Fruit fly (Drosophila melanogaster) whole organism, embryonic: Measurements from ENCODE around the gene GstD8.
A peak's percentile ranks its signal among the peaks of the same experiment; 100 is the strongest.

Source experiments
- C15 ChIP-seq: fragments of 200-800 bp; sonication (Bioruptor generic); IDR thresholded peaks from 3 replicates; pipeline ENCODE4 v1.3.6; 2022; ENCODE audit warnings: missing biosample characterization, missing genetic modification characterization
- CG10431 ChIP-seq: fragments of 200-800 bp; sonication (Bioruptor generic); optimal IDR thresholded peaks from 3 replicates; lab custom pipeline; 2018; ENCODE audit warnings: missing biosample characterization, mild to moderate bottlenecking, missing genetic modification characterization
- CG10565 ChIP-seq: fragments of 200-800 bp; sonication (Bioruptor generic); optimal IDR thresholded peaks from 3 replicates; lab custom pipeline; 2016; ENCODE audit warnings: missing biosample characterization, mild to moderate bottlenecking, missing genetic modification characterization
- CG11398 ChIP-seq: fragments of 200-800 bp; sonication (Bioruptor generic); optimal IDR thresholded peaks from 2 replicates; lab custom pipeline; 2016; ENCODE audit warnings: missing biosample characterization, missing genetic modification characterization
- CG11456 ChIP-seq: fragments of 200-800 bp; sonication (Bioruptor generic); IDR thresholded peaks from 3 replicates; pipeline ENCODE4 v1.3.6; 2022; ENCODE audit warnings: missing biosample characterization, missing genetic modification characterization
- CG11560 ChIP-seq: fragments of 200-800 bp; sonication (Bioruptor generic); IDR thresholded peaks from 3 replicates; pipeline ENCODE4 v1.3.6; 2022; ENCODE audit warnings: missing biosample characterization, missing genetic modification characterization
- CG13287 ChIP-seq: fragments of 200-800 bp; sonication (Bioruptor generic); IDR thresholded peaks from 2 replicates; pipeline ENCODE4 v1.3.6; 2022; ENCODE audit warnings: missing biosample characterization, missing genetic modification characterization; ENCODE audit not compliant: partially characterized antibody
- CG13894 ChIP-seq: fragments of 200-800 bp; sonication (Bioruptor generic); optimal IDR thresholded peaks from 3 replicates; lab custom pipeline; 2018; ENCODE audit warnings: missing biosample characterization, mild to moderate bottlenecking, missing genetic modification characterization, moderate library complexity
- CG14014 ChIP-seq: fragments of 200-800 bp; sonication (Bioruptor generic); IDR thresholded peaks from 2 replicates; pipeline ENCODE4 v1.3.6; 2022; ENCODE audit warnings: missing biosample characterization, missing genetic modification characterization
- CG17186 ChIP-seq: fragments of 200-800 bp; sonication (Bioruptor generic); optimal IDR thresholded peaks from 3 replicates; lab custom pipeline; 2017; ENCODE audit warnings: missing biosample characterization, missing genetic modification reagents, missing genetic modification characterization
- CG17361 ChIP-seq: fragments of 200-800 bp; sonication (Bioruptor generic); IDR thresholded peaks from 3 replicates; pipeline ENCODE4 v1.3.6; 2022; ENCODE audit warnings: missing biosample characterization, missing genetic modification characterization
- CG17568 ChIP-seq: fragments of 200-800 bp; sonication (Bioruptor generic); optimal IDR thresholded peaks from 2 replicates; lab custom pipeline; 2018; ENCODE audit warnings: missing biosample characterization, mild to moderate bottlenecking, missing genetic modification characterization, moderate library complexity
- CG2875 ChIP-seq: fragments of 200-800 bp; sonication (Bioruptor generic); optimal IDR thresholded peaks from 2 replicates; lab custom pipeline; 2017; ENCODE audit warnings: missing biosample characterization, mild to moderate bottlenecking, missing genetic modification characterization, missing genetic modification reagents
- CG30431 ChIP-seq: fragments of 200-800 bp; sonication (Bioruptor generic); optimal IDR thresholded peaks from 2 replicates; lab custom pipeline; 2017; ENCODE audit warnings: missing biosample characterization, missing genetic modification characterization
- CG32532 ChIP-seq: fragments of 200-800 bp; sonication (Bioruptor generic); IDR thresholded peaks from 2 replicates; pipeline ENCODE4 v1.3.6; 2022; ENCODE audit warnings: missing biosample characterization, missing genetic modification characterization
- CG4820 ChIP-seq: fragments of 200-800 bp; sonication (Bioruptor generic); optimal IDR thresholded peaks from 3 replicates; lab custom pipeline; 2016; ENCODE audit warnings: missing biosample characterization, missing genetic modification characterization
- CG4854 ChIP-seq: fragments of 200-800 bp; sonication (Bioruptor generic); optimal IDR thresholded peaks from 2 replicates; lab custom pipeline; 2016; ENCODE audit warnings: missing biosample characterization, missing genetic modification characterization, inconsistent platforms
- CG7357 ChIP-seq: fragments of 200-800 bp; sonication (Bioruptor generic); IDR thresholded peaks from 3 replicates; pipeline ENCODE4 v1.3.6; 2022; ENCODE audit warnings: missing biosample characterization, missing genetic modification characterization
- CG9609 ChIP-seq: fragments of 200-800 bp; sonication (Bioruptor generic); optimal IDR thresholded peaks from 3 replicates; lab custom pipeline; 2016; ENCODE audit warnings: missing biosample characterization, missing genetic modification characterization
- CG9727 ChIP-seq: fragments of 200-800 bp; sonication (Bioruptor generic); optimal IDR thresholded peaks from 3 replicates; lab custom pipeline; 2017; ENCODE audit warnings: missing biosample characterization, mild to moderate bottlenecking, missing genetic modification characterization
- CkIIα-i1 ChIP-seq: fragments of 200-800 bp; sonication (Bioruptor generic); IDR thresholded peaks from 2 replicates; pipeline ENCODE4 v1.3.6; 2022; ENCODE audit warnings: missing biosample characterization, missing genetic modification characterization
- D ChIP-seq, 2 experiments: fragments of 200-800 bp in 1 of 2; fragments of >200 bp in 1 of 2; sonication (Bioruptor generic) in 1 of 2; optimal IDR thresholded peaks; 2 replicates in 1 of 2; 3 replicates in 1 of 2; lab custom pipeline; 2017; ENCODE audit warnings: mild to moderate bottlenecking in 1 of 2, missing biosample characterization in 1 of 2, missing genetic modification characterization in 1 of 2, missing genetic modification reagents in 1 of 2
- E2f2 ChIP-seq: fragments of 200-800 bp; sonication (Bioruptor generic); IDR thresholded peaks from 2 replicates; pipeline ENCODE4 v1.3.6; 2022; ENCODE audit warnings: missing biosample characterization, missing genetic modification characterization
- H15 ChIP-seq: fragments of 200-800 bp; sonication (Bioruptor generic); IDR thresholded peaks from 3 replicates; pipeline ENCODE4 v1.3.6; 2022; ENCODE audit warnings: missing biosample characterization, missing genetic modification characterization
- HLH4C ChIP-seq: fragments of 200-800 bp; sonication (Bioruptor generic); IDR thresholded peaks from 3 replicates; pipeline ENCODE4 v1.3.6; 2022; ENCODE audit warnings: missing biosample characterization, missing genetic modification characterization; ENCODE audit not compliant: partially characterized antibody
- Hmr ChIP-seq: fragments of 200-800 bp; sonication (Bioruptor generic); optimal IDR thresholded peaks from 3 replicates; lab custom pipeline; 2017; ENCODE audit warnings: mild to moderate bottlenecking, missing biosample characterization, missing genetic modification reagents, missing genetic modification characterization
- Hr78 ChIP-seq, 2 experiments: fragments of 200-800 bp in 1 of 2; fragments of >200 bp in 1 of 2; sonication (Bioruptor generic) in 1 of 2; optimal IDR thresholded peaks; 2 replicates each; lab custom pipeline; 2017 to 2019; ENCODE audit warnings: missing biosample characterization in 2 of 2, missing genetic modification characterization in 2 of 2, mild to moderate bottlenecking in 1 of 2, moderate library complexity in 1 of 2
- Hsf ChIP-seq: fragments of 200-800 bp; sonication (Bioruptor generic); optimal IDR thresholded peaks from 3 replicates; lab custom pipeline; 2016; ENCODE audit warnings: missing biosample characterization, missing genetic modification characterization
- Lhr ChIP-seq: fragments of 200-800 bp; sonication (Bioruptor generic); optimal IDR thresholded peaks from 3 replicates; lab custom pipeline; 2017; ENCODE audit warnings: mild to moderate bottlenecking, missing biosample characterization, missing genetic modification reagents, missing genetic modification characterization
- MESR4 ChIP-seq: fragments of 200-800 bp; sonication (Bioruptor generic); optimal IDR thresholded peaks from 2 replicates; lab custom pipeline; 2018; ENCODE audit warnings: missing biosample characterization, mild to moderate bottlenecking, missing genetic modification characterization, moderate library complexity
- Mad ChIP-seq: fragments of 200-800 bp; sonication (Bioruptor generic); optimal IDR thresholded peaks from 2 replicates; lab custom pipeline; 2016; ENCODE audit warnings: missing biosample characterization, missing genetic modification characterization
- Rx ChIP-seq: fragments of 200-800 bp; sonication (Bioruptor generic); IDR thresholded peaks from 2 replicates; pipeline ENCODE4 v1.3.6; 2022; ENCODE audit warnings: missing biosample characterization, missing genetic modification characterization
- Six4 ChIP-seq: fragments of 200-800 bp; sonication (Bioruptor generic); optimal IDR thresholded peaks from 2 replicates; lab custom pipeline; 2016; ENCODE audit warnings: missing biosample characterization, missing genetic modification characterization
- ci ChIP-seq: fragments of 200-800 bp; sonication (Bioruptor generic); IDR thresholded peaks from 3 replicates; pipeline ENCODE4 v1.3.6; 2022; ENCODE audit warnings: missing biosample characterization, missing genetic modification characterization
- emc ChIP-seq: fragments of 200-800 bp; sonication (Bioruptor generic); optimal IDR thresholded peaks from 2 replicates; lab custom pipeline; 2016; ENCODE audit warnings: missing biosample characterization, missing genetic modification characterization
- ken ChIP-seq: fragments of 200-800 bp; sonication (Bioruptor generic); IDR thresholded peaks from 3 replicates; pipeline ENCODE4 v1.3.6; 2022; ENCODE audit warnings: missing biosample characterization, missing genetic modification characterization
- luna ChIP-seq: fragments of 200-800 bp; sonication (Bioruptor generic); optimal IDR thresholded peaks from 2 replicates; lab custom pipeline; 2016; ENCODE audit warnings: missing biosample characterization, missing genetic modification characterization
- ro ChIP-seq: fragments of 200-800 bp; sonication (Bioruptor generic); IDR thresholded peaks from 2 replicates; pipeline ENCODE4 v1.3.6; 2022; ENCODE audit warnings: missing biosample characterization, missing genetic modification characterization
- sc ChIP-seq, 3 experiments: fragments of >200 bp in 2 of 3; fragments of 200-800 bp in 1 of 3; sonication (Bioruptor generic) in 1 of 3; optimal IDR thresholded peaks; 2 replicates in 2 of 3; 3 replicates in 1 of 3; lab custom pipeline; 2017; ENCODE audit warnings: mild to moderate bottlenecking in 1 of 3, missing biosample characterization in 1 of 3, missing genetic modification characterization in 1 of 3, missing genetic modification reagents in 1 of 3
- sim ChIP-seq: fragments of 200-800 bp; sonication (Bioruptor generic); IDR thresholded peaks from 2 replicates; pipeline ENCODE4 v1.3.6; 2022; ENCODE audit warnings: missing biosample characterization, missing genetic modification characterization
- sqz ChIP-seq: fragments of 200-800 bp; sonication (Bioruptor generic); optimal IDR thresholded peaks from 3 replicates; lab custom pipeline; 2018; ENCODE audit warnings: missing biosample characterization, mild to moderate bottlenecking, missing genetic modification characterization
- tna ChIP-seq: fragments of 200-800 bp; sonication (Bioruptor generic); IDR thresholded peaks from 2 replicates; pipeline ENCODE4 v1.3.6; 2022; ENCODE audit warnings: missing biosample characterization, missing genetic modification characterization; ENCODE audit not compliant: partially characterized antibody
- toy ChIP-seq: fragments of 200-800 bp; sonication (Bioruptor generic); IDR thresholded peaks from 2 replicates; pipeline ENCODE4 v1.3.6; 2022; ENCODE audit warnings: missing biosample characterization, missing genetic modification characterization
- vfl ChIP-seq: fragments of 200-800 bp; sonication (Bioruptor generic); optimal IDR thresholded peaks from 2 replicates; lab custom pipeline; 2016; ENCODE audit warnings: missing biosample characterization, missing genetic modification characterization

Gene GstD8

dm6 chr3R:12402935-12403334 is 23.1 kb downstream of the GstD8 start (continued):
- TF ChIP-seq CkIIα-i1 (GFP tag; lab: Robert Waterston, UW) = peak; percentile 71; the same call in 1 of the 2 replicates
- TF ChIP-seq C15 = peak; percentile 87
- TF ChIP-seq Rx (GFP tag; lab: Robert Waterston, UW) = peak; percentile 94
- TF ChIP-seq CG17568 (GFP tag; lab: Kevin White, UChicago) = peak; percentile 97
- TF ChIP-seq HLH4C (GFP tag; lab: Robert Waterston, UW) = 0 out of 3 replicates have a peak, but pooled peaks have one; percentile 40
- peak; percentile 97 for TF ChIP-seq CG14014
- TF ChIP-seq CG7357 (GFP tag; lab: Robert Waterston, UW) = peak; percentile 69
- TF ChIP-seq Mad (GFP tag; lab: Kevin White, UChicago) = peak; percentile 94
- TF ChIP-seq sim = peak; percentile 98
- TF ChIP-seq CG4820 (GFP tag; lab: Kevin White, UChicago) = peak; percentile 100
- TF ChIP-seq toy (GFP tag; lab: Robert Waterston, UW) = peak; percentile 84
- peak; percentile 97 for TF ChIP-seq emc (GFP tag; lab: Kevin White, UChicago)
- TF ChIP-seq CG9609 (GFP tag; lab: Kevin White, UChicago) = peak; percentile 91
- peak; percentile 99 for TF ChIP-seq CG13894 (tag; lab: Kevin White, UChicago)
- no peak for TF ChIP-seq sc (optimal IDR thresholded peaks at IDR 0.05; lab: Kevin White, UChicago)
- peak; percentile 94 for TF ChIP-seq sc (GFP tag; optimal IDR thresholded peaks at IDR 0.05; lab: Kevin White, UChicago)
- TF ChIP-seq CG10431 = peak; percentile 93
- peak; percentile 94 for TF ChIP-seq CG30431 (GFP tag; lab: Kevin White, UChicago)
- peak; percentile 92 for TF ChIP-seq Lhr
- peak; percentile 99 for TF ChIP-seq CG4854
- TF ChIP-seq ci = peak; percentile 99
- peak; percentile 96 for TF ChIP-seq CG32532 (GFP tag; lab: Robert Waterston, UW)
- TF ChIP-seq MESR4 (GFP tag; lab: Kevin White, UChicago) = peak; percentile 73
- peak in 1 of 2 experiments; percentile 89 for TF ChIP-seq Hr78 (GFP tag; optimal IDR thresholded peaks at IDR 0.05; lab: Kevin White, UChicago)
- peak; percentile 97 for TF ChIP-seq Hmr (GFP tag; lab: Kevin White, UChicago)
- no peak for TF ChIP-seq D (optimal IDR thresholded peaks at IDR 0.05; lab: Kevin White, UChicago)
- TF ChIP-seq D (GFP tag; optimal IDR thresholded peaks at IDR 0.05; lab: Kevin White, UChicago) = peak; percentile 96
- peak; percentile 98 for TF ChIP-seq CG9727 (GFP tag; lab: Kevin White, UChicago)
- peak; percentile 98 for TF ChIP-seq CG17361
- peak; percentile 94 for TF ChIP-seq CG2875 (GFP tag; lab: Kevin White, UChicago)
- TF ChIP-seq vfl = peak; percentile 93
- peak; percentile 92 for TF ChIP-seq H15 (GFP tag; lab: Robert Waterston, UW)
- peak; percentile 88 for TF ChIP-seq CG11398
- TF ChIP-seq E2f2 (GFP tag; lab: Robert Waterston, UW) = peak; percentile 85
- peak; percentile 93; the same call in 2 of the 3 replicates for TF ChIP-seq CG11456 (GFP tag; lab: Robert Waterston, UW)
- TF ChIP-seq ro = peak; percentile 63
- peak; percentile 97 for TF ChIP-seq CG17186
- peak; percentile 99 for TF ChIP-seq sqz (GFP tag; lab: Kevin White, UChicago)
- TF ChIP-seq CG10565 (GFP tag; lab: Kevin White, UChicago) = peak; percentile 98
- TF ChIP-seq tna (GFP tag; lab: Robert Waterston, UW) = no peak
- peak; percentile 96 for TF ChIP-seq ken
- peak; percentile 97 for TF ChIP-seq Hsf (GFP tag; lab: Kevin White, UChicago)
- peak; percentile 99 for TF ChIP-seq Six4 (GFP tag; lab: Kevin White, UChicago)
- peak; percentile 65; the same call in 2 of the 3 replicates for TF ChIP-seq CG11560 (tag; lab: Robert Waterston, UW)
- peak; percentile 75 for TF ChIP-seq luna (GFP tag; lab: Kevin White, UChicago)
- TF ChIP-seq CG13287 (GFP tag; lab: Robert Waterston, UW) = peak; percentile 71; the same call in 1 of the 2 replicates
- TF ChIP-seq, all 482 proteins: peak for 440
